Worm (Caenorhabditis elegans): ENCODE measurements around the gene F36G3.3.

DNA sequence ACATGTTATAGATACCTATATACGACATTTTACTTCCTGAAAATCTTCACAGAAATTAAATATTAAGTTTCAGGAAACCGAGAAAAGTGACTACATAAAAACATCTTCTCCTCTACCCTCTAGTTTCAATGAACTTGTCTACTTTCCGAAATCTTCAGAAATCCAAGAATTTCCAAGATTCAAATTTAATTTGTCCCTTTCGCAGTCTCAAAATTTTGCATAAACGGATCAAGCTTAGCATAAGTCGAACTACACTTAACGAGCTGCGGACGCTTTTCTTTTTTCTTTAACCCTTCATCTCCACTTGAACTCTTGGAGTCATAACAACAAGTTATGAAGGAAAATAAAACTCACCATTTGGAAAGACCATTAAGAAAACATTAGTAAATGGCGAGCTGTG, 6.8 kb downstream of the F36G3.3 start:
- TF ChIP-seq aly-2 (tag; optimal IDR thresholded peaks at IDR 0.05) (no peak), F49E8.2 (tag; optimal IDR thresholded peaks at IDR 0.05; ENCODE audit: borderline replicate concordance) (no peak), mdl-1 (tag; optimal IDR thresholded peaks at IDR 0.05) (no peak), pha-4 (GFP tag; IDR thresholded peaks at IDR 0.05) (no peak), pha-4 (tag; optimal IDR thresholded peaks at IDR 0.05) (no peak), Y48G9A.11 (GFP tag; IDR thresholded peaks at IDR 0.05) (no peak), pqm-1 (tag; optimal IDR thresholded peaks at IDR 0.05) (no peak), mep-1 (tag; optimal IDR thresholded peaks at IDR 0.05) (no peak), zag-1 (tag; optimal IDR thresholded peaks at IDR 0.05) (no peak)
